Worm (Caenorhabditis elegans) whole organism, L1 larva: ENCODE measurements around the gene clec-61.

ENCODE experiments used
- ceh-63 ChIP-seq: fragments of 200-800 bp; sonication (Bioruptor generic); optimal IDR thresholded peaks from 2 replicates; lab custom pipeline; 2018; ENCODE audit warnings: mild to moderate bottlenecking, missing genetic modification characterization, missing compliant biosample characterization
- dsc-1 ChIP-seq: sonication (generic microtip); optimal IDR thresholded peaks from 2 replicates; lab custom pipeline; 2016; ENCODE audit warnings: mild to moderate bottlenecking, missing genetic modification characterization, missing compliant biosample characterization
- fkh-10 ChIP-seq: sonication (generic microtip); optimal IDR thresholded peaks from 2 replicates; lab custom pipeline; 2017; ENCODE audit warnings: missing biosample characterization, missing genetic modification reagents, missing genetic modification characterization
- lin-35 ChIP-seq, 2 experiments: fragments of 150-350 bp; optimal IDR thresholded peaks; 2 replicates each; lab custom pipeline; 2014; ENCODE audit warnings: missing biosample characterization in 2 of 2, missing genetic modification characterization in 2 of 2, missing genetic modification reagents in 2 of 2
- lin-39 ChIP-seq: fragments of 150-350 bp; optimal IDR thresholded peaks from 2 replicates; lab custom pipeline; 2014; ENCODE audit warnings: missing biosample characterization, missing genetic modification reagents, missing genetic modification characterization
- lsy-2 ChIP-seq, 2 experiments: fragments of 150-350 bp; optimal IDR thresholded peaks; 2 replicates each; lab custom pipeline; 2014; ENCODE audit warnings: missing biosample characterization in 2 of 2, missing genetic modification characterization in 2 of 2
- mef-2 ChIP-seq: fragments of 150-350 bp; optimal IDR thresholded peaks from 2 replicates; lab custom pipeline; 2014; ENCODE audit warnings: missing biosample characterization, missing genetic modification characterization
- nhr-12 ChIP-seq: sonication (generic microtip); optimal IDR thresholded peaks from 2 replicates; lab custom pipeline; 2017; ENCODE audit warnings: missing biosample characterization, missing genetic modification characterization
- rnt-1 ChIP-seq: sonication (generic microtip); optimal IDR thresholded peaks from 2 replicates; lab custom pipeline; 2016; ENCODE audit warnings: mild to moderate bottlenecking, missing genetic modification characterization, moderate library complexity, missing compliant biosample characterization
- unc-130 ChIP-seq: fragments of 150-350 bp; optimal IDR thresholded peaks from 2 replicates; lab custom pipeline; 2017; ENCODE audit warnings: missing biosample characterization, missing genetic modification characterization, inconsistent platforms

DNA sequence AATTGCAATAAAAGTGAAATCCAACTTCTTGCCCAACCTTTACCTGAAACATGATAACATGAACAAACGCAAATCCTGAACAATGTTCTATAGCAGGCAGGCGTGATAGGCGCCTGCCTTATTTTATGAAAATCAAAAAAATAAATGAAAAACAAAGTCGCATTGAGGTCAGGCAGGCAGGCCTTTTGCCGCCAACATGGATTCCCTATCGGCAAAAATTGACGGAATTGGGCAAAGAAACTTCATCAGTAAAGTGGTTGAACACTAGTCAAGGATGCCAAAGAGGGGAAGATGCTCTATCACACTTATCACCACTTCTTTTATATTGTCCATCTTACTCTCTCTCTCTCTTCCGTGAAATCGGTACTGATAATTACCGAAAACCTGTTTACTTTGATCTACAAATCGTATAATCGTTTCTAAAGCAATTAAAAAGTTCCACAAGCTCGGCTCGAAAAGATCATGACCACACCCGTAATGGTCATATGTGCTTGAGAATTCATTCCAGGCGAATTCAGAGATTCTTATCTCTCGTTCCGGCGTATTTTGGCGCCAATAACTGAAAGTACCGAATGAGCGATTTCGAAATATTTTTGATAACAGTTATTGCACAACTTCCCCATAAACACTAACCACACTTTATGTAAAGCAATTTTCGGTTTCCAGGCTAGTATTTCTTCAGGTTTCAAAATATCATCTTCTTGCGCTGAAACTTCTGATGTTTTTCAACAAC is 8.3 kb downstream of the clec-61 start, which contains the start of the genes clec-60 and ZK666.11:
- TF ChIP-seq mef-2 (tag; lab: Kevin White, UChicago) (no peak), lin-35 (GFP tag; optimal IDR thresholded peaks at IDR 0.05; lab: Kevin White, UChicago) (no peak), fkh-10 (no peak), nhr-12 (tag; lab: Kevin White, UChicago) (no peak), rnt-1 (no peak), lsy-2 (tag; optimal IDR thresholded peaks at IDR 0.05; lab: Kevin White, UChicago) (no peak), unc-130 (tag; lab: Kevin White, UChicago) (no peak), lin-39 (tag; lab: Kevin White, UChicago) (no peak), dsc-1 (tag; lab: Kevin White, UChicago) (no peak), ceh-63 (GFP tag; lab: Kevin White, UChicago) (no peak)
